Worm (Caenorhabditis elegans) whole organism, young adult: ENCODE data around the gene C12D8.13.

Source experiments
- B0019.2 ChIP-seq: fragments of 200-800 bp; sonication (Bioruptor generic); conservative IDR thresholded peaks from 2 replicates; pipeline ENCODE4 v1.3.6; 2022; ENCODE audit warnings: missing genetic modification reagents, missing genetic modification characterization, missing compliant biosample characterization
- B0336.3 ChIP-seq: fragments of 200-800 bp; sonication (Bioruptor generic); IDR thresholded peaks from 2 replicates; pipeline ENCODE4 v1.3.6; 2022; ENCODE audit warnings: missing genetic modification characterization, missing compliant biosample characterization
- C06A6.2 ChIP-seq: fragments of 200-800 bp; sonication (Bioruptor generic); conservative IDR thresholded peaks from 2 replicates; pipeline ENCODE4 v1.3.6; 2022; ENCODE audit warnings: missing genetic modification characterization, missing compliant biosample characterization
- F37B4.10 ChIP-seq: fragments of 200-800 bp; sonication (Bioruptor generic); IDR thresholded peaks from 2 replicates; pipeline ENCODE4 v1.3.6; 2022; ENCODE audit warnings: missing genetic modification characterization, missing compliant biosample characterization
- F52B5.7 ChIP-seq: sonication (generic microtip); optimal IDR thresholded peaks from 2 replicates; lab custom pipeline; 2016; ENCODE audit warnings: mild to moderate bottlenecking, missing genetic modification characterization, missing compliant biosample characterization
- F55B11.4 ChIP-seq: sonication (generic microtip); optimal IDR thresholded peaks from 2 replicates; lab custom pipeline; 2016; ENCODE audit warnings: missing compliant biosample characterization, missing genetic modification characterization, borderline replicate concordance; ENCODE audit not compliant: insufficient read depth
- T26A5.8 ChIP-seq: sonication (generic microtip); optimal IDR thresholded peaks from 2 replicates; lab custom pipeline; 2016; ENCODE audit warnings: missing genetic modification characterization, missing compliant biosample characterization
- Y79H2A.3 ChIP-seq: fragments of 200-800 bp; sonication (Bioruptor generic); conservative IDR thresholded peaks from 2 replicates; pipeline ENCODE4 v1.3.6; 2022; ENCODE audit warnings: missing genetic modification reagents, missing genetic modification characterization, missing compliant biosample characterization
- athp-1 ChIP-seq: sonication (generic microtip); optimal IDR thresholded peaks from 2 replicates; lab custom pipeline; 2017; ENCODE audit warnings: mild to moderate bottlenecking, missing genetic modification characterization, missing compliant biosample characterization
- attf-3 ChIP-seq: fragments of 200-800 bp; sonication (Bioruptor generic); conservative IDR thresholded peaks from 2 replicates; pipeline ENCODE4 v1.3.6; 2022; ENCODE audit warnings: missing genetic modification reagents, missing genetic modification characterization, missing compliant biosample characterization
- attf-5 ChIP-seq: fragments of 200-800 bp; sonication (Bioruptor generic); optimal IDR thresholded peaks from 2 replicates; lab custom pipeline; 2018; ENCODE audit warnings: mild to moderate bottlenecking, missing genetic modification characterization, missing compliant biosample characterization
- bed-2 ChIP-seq: fragments of 200-800 bp; sonication (Bioruptor generic); IDR thresholded peaks from 2 replicates; pipeline ENCODE4 v1.3.6; 2022; ENCODE audit warnings: missing genetic modification reagents, missing genetic modification characterization, missing compliant biosample characterization
- chd-7 ChIP-seq: sonication (generic microtip); optimal IDR thresholded peaks from 2 replicates; lab custom pipeline; 2016; ENCODE audit warnings: mild to moderate bottlenecking, missing genetic modification characterization, moderate library complexity, missing compliant biosample characterization
- hlh-26 ChIP-seq: fragments of 200-800 bp; sonication (Bioruptor generic); conservative IDR thresholded peaks from 2 replicates; pipeline ENCODE4 v1.3.6; 2022; ENCODE audit warnings: missing genetic modification reagents, missing genetic modification characterization, missing compliant biosample characterization
- hmg-20 ChIP-seq: fragments of 200-800 bp; sonication (Bioruptor generic); IDR thresholded peaks from 2 replicates; pipeline ENCODE4 v1.3.6; 2022; ENCODE audit warnings: missing genetic modification reagents, missing genetic modification characterization, missing compliant biosample characterization
- hrde-1 ChIP-seq: sonication (generic microtip); optimal IDR thresholded peaks from 2 replicates; lab custom pipeline; 2016; ENCODE audit warnings: missing genetic modification characterization, mild to moderate bottlenecking, missing compliant biosample characterization, moderate library complexity, missing genotype, missing genetic modification reagents, borderline replicate concordance
- hsf-1 ChIP-seq: fragments of 200-800 bp; sonication (Bioruptor generic); IDR thresholded peaks from 2 replicates; pipeline ENCODE4 v1.3.6; 2022; ENCODE audit warnings: missing genetic modification reagents, missing genetic modification characterization, missing compliant biosample characterization
- lin-35 ChIP-seq, 3 experiments: fragments of 150-350 bp in 2 of 3; sonication (generic microtip) in 1 of 3; optimal IDR thresholded peaks; 2 replicates each; lab custom pipeline; 2014 to 2018; ENCODE audit warnings: missing biosample characterization in 3 of 3, missing genetic modification characterization in 3 of 3, missing genetic modification reagents in 3 of 3
- lir-1 ChIP-seq: fragments of 200-800 bp; sonication (Bioruptor generic); conservative IDR thresholded peaks from 2 replicates; pipeline ENCODE4 v1.3.6; 2022; ENCODE audit warnings: missing genetic modification reagents, missing genetic modification characterization, missing compliant biosample characterization
- nhr-90 ChIP-seq: sonication (generic microtip); optimal IDR thresholded peaks from 2 replicates; lab custom pipeline; 2016; ENCODE audit warnings: missing genotype, mild to moderate bottlenecking, missing genetic modification characterization, missing compliant biosample characterization
- sdz-38 ChIP-seq: sonication (generic microtip); optimal IDR thresholded peaks from 2 replicates; lab custom pipeline; 2016; ENCODE audit warnings: missing genotype, missing genetic modification characterization, missing compliant biosample characterization
- somi-1 ChIP-seq: fragments of 200-800 bp; sonication (Bioruptor generic); optimal IDR thresholded peaks from 2 replicates; lab custom pipeline; 2018; ENCODE audit warnings: mild to moderate bottlenecking, missing genetic modification characterization, missing compliant biosample characterization
- tbx-9 ChIP-seq: sonication (generic microtip); optimal IDR thresholded peaks from 2 replicates; lab custom pipeline; 2016; ENCODE audit warnings: borderline replicate concordance, missing genetic modification characterization, inconsistent platforms, missing compliant biosample characterization
- xnd-1 ChIP-seq: sonication (generic microtip); optimal IDR thresholded peaks from 2 replicates; lab custom pipeline; 2016; ENCODE audit warnings: missing genotype, missing genetic modification reagents, missing genetic modification characterization, missing compliant biosample characterization
- ztf-6 ChIP-seq: fragments of 200-800 bp; sonication (Bioruptor generic); IDR thresholded peaks from 2 replicates; pipeline ENCODE4 v1.3.6; 2022; ENCODE audit warnings: missing genetic modification reagents, missing genetic modification characterization, missing compliant biosample characterization

Gene C12D8.13

ce11 chrV:10174632-10175075 is 45.9 kb downstream of the C12D8.13 start (continued):
- no peak for TF ChIP-seq hrde-1 (tag; lab: Kevin White, UChicago)
- no peak for TF ChIP-seq T26A5.8
- TF ChIP-seq lin-35 (GFP tag; optimal IDR thresholded peaks at IDR 0.05; lab: Kevin White, UChicago): peak in 1 of 3 experiments; percentile 41
- no peak for TF ChIP-seq lir-1 (GFP tag; lab: Robert Waterston, UW)
- TF ChIP-seq hmg-20 (GFP tag; lab: Robert Waterston, UW): no peak
- TF ChIP-seq somi-1 (GFP tag; lab: Kevin White, UChicago): peak; percentile 69
- peak; percentile 57 for TF ChIP-seq chd-7 (tag; lab: Kevin White, UChicago)
- TF ChIP-seq Y79H2A.3 (GFP tag; lab: Robert Waterston, UW): no peak
- TF ChIP-seq F52B5.7 (tag; lab: Kevin White, UChicago): no peak
- 0 out of 2 replicates have a peak, but pooled peaks have one; percentile 17 for TF ChIP-seq B0336.3 (GFP tag; lab: Robert Waterston, UW)
- TF ChIP-seq xnd-1 (tag; lab: Kevin White, UChicago): no peak
- TF ChIP-seq ztf-6: no peak
- 0 out of 2 replicates have a peak, but pooled peaks have one; percentile 30 for TF ChIP-seq C06A6.2 (GFP tag; lab: Robert Waterston, UW)
- TF ChIP-seq hlh-26 (GFP tag; lab: Robert Waterston, UW): no peak

DNA sequence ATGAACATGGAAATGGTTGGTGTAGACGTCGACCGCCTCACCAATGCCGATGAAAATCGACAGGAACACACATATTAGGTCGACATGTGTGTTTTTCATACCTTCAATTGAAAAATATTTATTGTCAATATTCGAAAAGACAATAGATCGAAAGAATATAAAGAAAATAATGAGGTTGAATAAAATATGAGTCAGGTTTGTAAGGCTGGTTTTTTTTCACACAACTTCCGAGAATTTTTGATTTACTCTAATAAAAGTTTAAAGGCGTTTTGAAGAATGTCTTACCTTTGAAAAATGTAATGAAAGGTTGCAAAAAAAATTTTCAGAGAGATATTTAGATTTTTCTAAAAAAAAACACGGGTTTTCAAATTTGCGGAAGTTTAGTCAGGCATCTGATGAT is 46.9 kb downstream of the C12D8.13 start, which contains the start of gene egl-3:
egl-3 (minus strand) TSS at position 101 of the 400 bp plus-strand sequence.
- TF ChIP-seq tbx-9 (tag; lab: Kevin White, UChicago) (no peak), F55B11.4 (tag; lab: Kevin White, UChicago) (no peak), F37B4.10 (GFP tag; lab: Robert Waterston, UW) (no peak), nhr-90 (tag; lab: Kevin White, UChicago) (no peak), sdz-38 (tag; lab: Kevin White, UChicago) (no peak), athp-1 (tag; lab: Kevin White, UChicago) (no peak), attf-5 (GFP tag; lab: Kevin White, UChicago) (no peak), lir-1 (GFP tag; lab: Robert Waterston, UW) (no peak), hsf-1 (GFP tag; lab: Robert Waterston, UW) (no peak), B0019.2 (no peak), attf-3 (no peak), bed-2 (GFP tag; lab: Robert Waterston, UW) (no peak)
